Worm (Caenorhabditis elegans) whole organism, L2 larva: ENCODE results near the gene msp-49.
A peak's percentile ranks its signal among the peaks of the same experiment; 100 is the strongest.

ENCODE experiments used
- C34F6.9 ChIP-seq: fragments of 150-350 bp; optimal IDR thresholded peaks from 2 replicates; lab custom pipeline; 2014; ENCODE audit warnings: missing biosample characterization, missing genetic modification characterization
- F13H6.1 ChIP-seq: sonication (generic microtip); optimal IDR thresholded peaks from 2 replicates; lab custom pipeline; 2016; ENCODE audit warnings: missing genetic modification characterization, missing compliant biosample characterization
- alr-1 ChIP-seq: fragments of 150-350 bp; optimal IDR thresholded peaks from 2 replicates; lab custom pipeline; 2014; ENCODE audit warnings: missing biosample characterization, missing genetic modification characterization
- blmp-1 ChIP-seq: sonication (generic microtip); optimal IDR thresholded peaks from 2 replicates; lab custom pipeline; 2017; ENCODE audit warnings: missing genetic modification characterization, mild to moderate bottlenecking, missing compliant biosample characterization, antibody characterized with exemption, moderate library complexity; ENCODE audit not compliant: insufficient read depth
- ceh-82 ChIP-seq: fragments of 150-350 bp; optimal IDR thresholded peaks from 2 replicates; lab custom pipeline; 2014; ENCODE audit warnings: missing biosample characterization, missing genetic modification characterization
- crh-2 ChIP-seq: sonication (generic microtip); optimal IDR thresholded peaks from 2 replicates; lab custom pipeline; 2017; ENCODE audit warnings: missing biosample characterization, missing genetic modification characterization
- egl-27 ChIP-seq: sonication (generic microtip); optimal IDR thresholded peaks from 3 replicates; lab custom pipeline; 2017; ENCODE audit warnings: missing biosample characterization, missing genetic modification reagents, missing genetic modification characterization
- fos-1 ChIP-seq: fragments of 150-350 bp; optimal IDR thresholded peaks from 2 replicates; lab custom pipeline; 2014; ENCODE audit warnings: missing biosample characterization, missing genetic modification characterization
- gmeb-1 ChIP-seq: fragments of 150-350 bp; optimal IDR thresholded peaks from 2 replicates; lab custom pipeline; 2014; ENCODE audit warnings: missing biosample characterization, missing genetic modification characterization
- lin-11 ChIP-seq: fragments of 150-350 bp; sonication (generic microtip); optimal IDR thresholded peaks from 2 replicates; lab custom pipeline; 2014; ENCODE audit warnings: missing biosample characterization, missing genetic modification characterization, inconsistent platforms, mixed read lengths
- lin-13 ChIP-seq: fragments of 150-350 bp; optimal IDR thresholded peaks from 2 replicates; lab custom pipeline; 2014; ENCODE audit warnings: missing biosample characterization, missing genetic modification reagents, missing genetic modification characterization
- lin-39 ChIP-seq: fragments of 150-350 bp; optimal IDR thresholded peaks from 2 replicates; lab custom pipeline; 2014; ENCODE audit warnings: missing biosample characterization, missing genetic modification reagents, missing genetic modification characterization
- lsy-2 ChIP-seq, 2 experiments: fragments of 150-350 bp in 1 of 2; sonication (generic microtip) in 1 of 2; optimal IDR thresholded peaks; 2 replicates each; lab custom pipeline; 2014 to 2017; ENCODE audit warnings: missing biosample characterization in 2 of 2, missing genetic modification characterization in 2 of 2
- mdl-1 ChIP-seq, 2 experiments: fragments of 150-350 bp in 1 of 2; sonication (generic microtip) in 1 of 2; optimal IDR thresholded peaks; 2 replicates each; lab custom pipeline; 2017; ENCODE audit warnings: missing biosample characterization in 2 of 2, missing genetic modification characterization in 2 of 2
- nhr-10 ChIP-seq: sonication (generic microtip); optimal IDR thresholded peaks from 2 replicates; lab custom pipeline; 2017; ENCODE audit warnings: missing biosample characterization, missing genetic modification characterization
- nhr-11 ChIP-seq: fragments of 150-350 bp; optimal IDR thresholded peaks from 2 replicates; lab custom pipeline; 2014; ENCODE audit warnings: missing biosample characterization, missing genetic modification characterization
- nhr-12 ChIP-seq: fragments of 150-350 bp; optimal IDR thresholded peaks from 2 replicates; lab custom pipeline; 2014; ENCODE audit warnings: missing biosample characterization, missing genetic modification characterization
- nhr-129 ChIP-seq: fragments of 150-350 bp; optimal IDR thresholded peaks from 2 replicates; lab custom pipeline; 2014; ENCODE audit warnings: missing biosample characterization, missing genetic modification characterization
- nhr-21 ChIP-seq: fragments of 150-350 bp; optimal IDR thresholded peaks from 2 replicates; lab custom pipeline; 2014; ENCODE audit warnings: missing biosample characterization, missing genetic modification characterization
- nhr-23 ChIP-seq: fragments of 150-350 bp; optimal IDR thresholded peaks from 2 replicates; lab custom pipeline; 2014; ENCODE audit warnings: missing biosample characterization, missing genetic modification reagents, missing genetic modification characterization
- nhr-237 ChIP-seq: fragments of 150-350 bp; optimal IDR thresholded peaks from 2 replicates; lab custom pipeline; 2014; ENCODE audit warnings: missing biosample characterization, missing genetic modification characterization
- nhr-25 ChIP-seq: fragments of 150-350 bp; sonication (generic microtip); optimal IDR thresholded peaks from 3 replicates; lab custom pipeline; 2014; ENCODE audit warnings: missing biosample characterization, missing genetic modification characterization
- nhr-6 ChIP-seq: fragments of 150-350 bp; optimal IDR thresholded peaks from 2 replicates; lab custom pipeline; 2014; ENCODE audit warnings: missing biosample characterization, missing genetic modification characterization
- nhr-77 ChIP-seq: fragments of 150-350 bp; optimal IDR thresholded peaks from 2 replicates; lab custom pipeline; 2014; ENCODE audit warnings: missing biosample characterization, missing genetic modification characterization
- peb-1 ChIP-seq: fragments of 150-350 bp; optimal IDR thresholded peaks from 2 replicates; lab custom pipeline; 2014; ENCODE audit warnings: missing biosample characterization, missing genetic modification characterization
- skn-1 ChIP-seq: sonication (generic microtip); optimal IDR thresholded peaks from 2 replicates; lab custom pipeline; 2017; ENCODE audit warnings: missing biosample characterization, missing genetic modification characterization
- sma-3 ChIP-seq: sonication (generic microtip); optimal IDR thresholded peaks from 2 replicates; lab custom pipeline; 2016; ENCODE audit warnings: missing genetic modification reagents, missing genetic modification characterization, missing compliant biosample characterization
- sma-9 ChIP-seq, 2 experiments: fragments of 150-350 bp in 1 of 2; sonication (generic microtip) in 1 of 2; optimal IDR thresholded peaks; 2 replicates each; lab custom pipeline; 2014 to 2016; ENCODE audit warnings: missing genetic modification characterization in 2 of 2, mild to moderate bottlenecking in 1 of 2, missing biosample characterization in 1 of 2, missing compliant biosample characterization in 1 of 2, missing genetic modification reagents in 1 of 2, moderate library complexity in 1 of 2
- snpc-4 ChIP-seq: fragments of 150-350 bp; optimal IDR thresholded peaks from 2 replicates; lab custom pipeline; 2014; ENCODE audit warnings: missing biosample characterization, missing genetic modification characterization
- unc-39 ChIP-seq: fragments of 150-350 bp; optimal IDR thresholded peaks from 2 replicates; lab custom pipeline; 2014; ENCODE audit warnings: missing biosample characterization, missing genetic modification characterization
- unc-55 ChIP-seq: fragments of 150-350 bp; sonication (generic microtip); optimal IDR thresholded peaks from 3 replicates; lab custom pipeline; 2014; ENCODE audit warnings: missing biosample characterization, missing genetic modification reagents, missing genetic modification characterization
- unc-62 ChIP-seq: fragments of 150-350 bp; optimal IDR thresholded peaks from 2 replicates; lab custom pipeline; 2014; ENCODE audit warnings: missing biosample characterization, missing genetic modification reagents, missing genetic modification characterization
- zag-1 ChIP-seq: fragments of 150-350 bp; optimal IDR thresholded peaks from 2 replicates; lab custom pipeline; 2014; ENCODE audit warnings: missing biosample characterization, missing genetic modification characterization
- ztf-1 ChIP-seq: fragments of 200-800 bp; sonication (Bioruptor generic); conservative IDR thresholded peaks from 2 replicates; pipeline ENCODE4 v1.3.6; 2022; ENCODE audit warnings: missing genetic modification characterization, missing compliant biosample characterization
- ztf-11 ChIP-seq: sonication (generic microtip); optimal IDR thresholded peaks from 2 replicates; lab custom pipeline; 2017; ENCODE audit warnings: missing biosample characterization, missing genetic modification characterization
- ztf-4 ChIP-seq: fragments of 150-350 bp; optimal IDR thresholded peaks from 2 replicates; lab custom pipeline; 2014; ENCODE audit warnings: missing biosample characterization, missing genetic modification characterization

msp-49 gene

DNA sequence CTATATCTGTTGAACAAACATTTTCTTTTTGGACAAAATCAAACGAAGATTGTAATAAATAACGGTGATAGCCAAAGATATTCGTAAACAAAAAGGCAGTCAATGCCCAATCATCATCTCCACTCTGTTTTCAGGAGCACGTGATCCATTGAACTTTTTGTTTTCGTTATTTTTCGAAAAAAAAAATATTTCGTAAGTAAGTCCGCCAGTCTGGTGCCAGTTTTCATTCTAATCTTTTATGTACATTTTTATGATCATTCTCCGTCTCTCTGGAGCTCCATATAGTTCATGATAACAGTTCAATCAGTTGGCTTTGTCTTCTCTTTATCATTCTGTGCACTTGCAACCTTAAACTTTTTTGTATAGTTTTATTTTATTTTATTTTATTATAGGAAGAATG lies 8.8 kb downstream of the msp-49 start, which contains the start of gene ampd-1:
Gene ampd-1, plus strand, starts transcription at position 393 of the 400 bp plus-strand sequence.
- TF ChIP-seq gmeb-1 (tag; lab: Kevin White, UChicago): peak; percentile 24
- TF ChIP-seq C34F6.9 (tag; lab: Kevin White, UChicago): peak; percentile 38
- no peak for TF ChIP-seq nhr-23
- peak; percentile 47 for TF ChIP-seq nhr-129 (tag; lab: Kevin White, UChicago)
- no peak for TF ChIP-seq nhr-25 (tag; lab: Kevin White, UChicago)
- TF ChIP-seq nhr-237 (tag; lab: Kevin White, UChicago): no peak
- TF ChIP-seq blmp-1 (tag; lab: Kevin White, UChicago): no peak
- TF ChIP-seq ztf-11 (tag; lab: Kevin White, UChicago): no peak
- peak; percentile 60 for TF ChIP-seq fos-1 (tag; lab: Kevin White, UChicago)
- peak; percentile 6 for TF ChIP-seq skn-1 (tag; lab: Kevin White, UChicago)
- TF ChIP-seq alr-1 (tag; lab: Kevin White, UChicago): no peak
- no peak for TF ChIP-seq nhr-11 (tag; lab: Kevin White, UChicago)
- TF ChIP-seq sma-3: peak; percentile 16
- TF ChIP-seq nhr-77 (tag; lab: Kevin White, UChicago): no peak
- TF ChIP-seq nhr-12 (tag; lab: Kevin White, UChicago): no peak
- no peak for TF ChIP-seq ztf-1
- no peak for TF ChIP-seq lin-13
- no peak for TF ChIP-seq unc-39 (tag; lab: Kevin White, UChicago)
- TF ChIP-seq peb-1 (tag; lab: Kevin White, UChicago): no peak
- TF ChIP-seq lin-39 (tag; lab: Kevin White, UChicago): no peak
- TF ChIP-seq nhr-21 (tag; lab: Kevin White, UChicago): no peak
- TF ChIP-seq nhr-10 (tag; lab: Kevin White, UChicago): no peak
- no peak for TF ChIP-seq ceh-82 (tag; lab: Kevin White, UChicago)
- no peak for TF ChIP-seq lin-11 (tag; lab: Kevin White, UChicago)
- TF ChIP-seq nhr-6 (tag; lab: Kevin White, UChicago): no peak
- no peak for TF ChIP-seq snpc-4 (tag; lab: Kevin White, UChicago)
- TF ChIP-seq mdl-1 (tag; optimal IDR thresholded peaks at IDR 0.05; lab: Kevin White, UChicago): no peak
- peak; percentile 27 for TF ChIP-seq F13H6.1 (tag; lab: Kevin White, UChicago)
- no peak for TF ChIP-seq lsy-2 (tag; optimal IDR thresholded peaks at IDR 0.05; lab: Kevin White, UChicago)
- peak; percentile 30 for TF ChIP-seq sma-9 (GFP tag; optimal IDR thresholded peaks at IDR 0.05; lab: Kevin White, UChicago)
- no peak for TF ChIP-seq sma-9 (tag; optimal IDR thresholded peaks at IDR 0.05; lab: Kevin White, UChicago)
- no peak for TF ChIP-seq unc-55 (GFP tag; lab: Kevin White, UChicago)
- TF ChIP-seq zag-1 (tag; lab: Kevin White, UChicago): no peak
- TF ChIP-seq egl-27 (tag; lab: Kevin White, UChicago): no peak
- TF ChIP-seq crh-2: no peak
- no peak for TF ChIP-seq unc-62

DNA sequence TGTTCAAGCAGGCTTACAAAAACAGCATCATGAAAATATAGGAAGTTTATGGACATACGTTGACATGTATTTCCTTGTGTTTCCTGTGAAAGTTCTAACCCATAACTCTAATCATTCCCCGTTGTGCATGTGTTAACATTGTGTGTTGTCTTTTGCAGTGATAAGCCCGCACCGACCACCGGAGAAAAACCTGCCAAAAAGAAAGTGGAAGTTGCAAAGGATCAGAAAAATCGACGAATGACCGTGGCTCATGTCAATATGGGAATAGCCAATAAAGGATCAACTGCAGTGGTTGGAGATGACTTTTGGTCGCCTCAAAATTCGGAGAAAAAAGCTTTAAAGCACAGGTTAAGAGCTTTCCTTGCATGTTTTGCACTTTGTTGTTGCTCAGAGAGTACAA lies 11.1 kb downstream of the msp-49 start:
- TF ChIP-seq gmeb-1 (tag; lab: Kevin White, UChicago) (no peak), nhr-23 (no peak), ztf-4 (tag; lab: Kevin White, UChicago) (no peak), nhr-129 (tag; lab: Kevin White, UChicago) (no peak), ztf-11 (tag; lab: Kevin White, UChicago) (no peak), nhr-25 (tag; lab: Kevin White, UChicago) (no peak), nhr-237 (tag; lab: Kevin White, UChicago) (no peak), alr-1 (tag; lab: Kevin White, UChicago) (no peak), nhr-10 (tag; lab: Kevin White, UChicago) (no peak), mdl-1 (tag; optimal IDR thresholded peaks at IDR 0.05; lab: Kevin White, UChicago) (no peak)

DNA sequence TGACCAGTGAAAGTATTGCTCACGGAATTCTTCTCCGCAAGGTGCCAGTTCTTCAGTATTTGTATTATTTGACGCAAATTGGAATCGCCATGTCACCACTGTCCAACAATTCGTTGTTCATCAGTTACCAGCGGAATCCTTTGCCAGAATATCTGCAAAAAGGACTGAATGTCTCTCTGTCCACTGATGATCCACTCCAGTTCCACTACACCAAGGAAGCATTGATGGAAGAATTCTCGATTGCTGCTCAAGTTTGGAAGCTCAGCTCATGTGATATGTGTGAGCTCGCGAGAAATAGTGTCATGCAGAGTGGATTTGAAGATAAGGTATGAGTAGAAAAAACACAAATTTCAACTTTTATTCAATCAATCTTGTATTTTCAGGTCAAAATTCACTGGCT lies 15.0 kb downstream of the msp-49 start:
- TF ChIP-seq sma-3: peak; percentile 32
- no peak for TF ChIP-seq unc-62

DNA sequence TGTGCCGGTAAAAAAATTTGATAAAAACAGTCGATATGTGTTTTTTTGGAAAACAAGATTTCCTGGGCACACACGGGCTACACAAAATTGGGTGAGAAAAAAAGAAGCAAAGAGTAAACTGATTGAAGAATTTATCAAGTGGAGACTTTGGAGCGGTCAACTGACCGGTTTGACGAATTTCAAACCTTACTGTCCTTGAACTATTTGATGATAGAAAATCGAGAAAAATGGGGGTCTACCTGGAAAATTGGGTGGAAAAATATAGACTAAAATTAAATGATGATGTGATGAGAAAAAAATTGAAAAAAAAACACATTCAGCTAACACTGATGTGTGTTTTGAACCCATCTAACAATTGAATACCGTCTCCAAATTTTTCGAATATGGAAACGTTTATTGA lies 16.7 kb downstream of the msp-49 start, which contains the start of gene C34F11.8:
Gene C34F11.8, minus strand, starts transcription at position 135 of the 400 bp plus-strand sequence.
- TF ChIP-seq fos-1 (tag; lab: Kevin White, UChicago) (no peak), nhr-25 (tag; lab: Kevin White, UChicago) (peak; percentile 43), sma-3 (peak; percentile 1)
- TF ChIP-seq, all 48 proteins: peak for 2
